Worm (Caenorhabditis elegans) whole organism, mixed stage, embryonic: ENCODE data around the gene F09B12.5.

Experiments
- mep-1 ChIP-seq: fragments of 150-350 bp; optimal IDR thresholded peaks from 2 replicates; lab custom pipeline; 2017; ENCODE audit warnings: missing biosample characterization, missing genetic modification reagents, missing genetic modification characterization, inconsistent platforms
- pha-4 ChIP-seq: fragments of 150-350 bp; optimal IDR thresholded peaks from 2 replicates; lab custom pipeline; 2018; ENCODE audit warnings: missing biosample characterization, missing genetic modification reagents, missing genetic modification characterization
- tbx-8 ChIP-seq: fragments of 200-800 bp; sonication (Bioruptor generic); optimal IDR thresholded peaks from 2 replicates; lab custom pipeline; 2018; ENCODE audit warnings: mild to moderate bottlenecking, missing genetic modification characterization, moderate library complexity, missing compliant biosample characterization

DNA sequence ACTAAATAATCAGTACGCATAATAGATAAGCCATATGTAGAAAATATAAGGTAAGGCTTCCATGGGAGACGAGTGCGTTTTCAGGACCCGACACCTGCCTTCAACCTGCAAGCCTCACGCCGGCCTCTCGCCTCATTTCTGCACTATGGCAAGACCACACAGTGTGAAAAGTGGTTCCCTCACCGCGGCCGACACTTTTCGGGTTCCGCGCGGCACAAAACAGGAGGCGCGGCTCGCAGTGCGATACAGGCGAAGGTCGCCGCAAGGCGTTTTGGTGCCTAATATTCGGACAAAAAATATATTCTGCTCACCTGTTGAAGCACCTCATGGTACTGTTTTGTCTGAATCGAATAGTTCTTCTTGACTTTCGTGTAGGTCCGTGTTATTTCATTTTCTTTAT, 14.4 kb upstream of the F09B12.5 start:
- TF ChIP-seq pha-4 (tag; lab: Kevin White, UChicago) (no peak), tbx-8 (no peak), mep-1 (no peak)
